Worm (Caenorhabditis elegans): ENCODE measurements around the gene lin-42.

DNA sequence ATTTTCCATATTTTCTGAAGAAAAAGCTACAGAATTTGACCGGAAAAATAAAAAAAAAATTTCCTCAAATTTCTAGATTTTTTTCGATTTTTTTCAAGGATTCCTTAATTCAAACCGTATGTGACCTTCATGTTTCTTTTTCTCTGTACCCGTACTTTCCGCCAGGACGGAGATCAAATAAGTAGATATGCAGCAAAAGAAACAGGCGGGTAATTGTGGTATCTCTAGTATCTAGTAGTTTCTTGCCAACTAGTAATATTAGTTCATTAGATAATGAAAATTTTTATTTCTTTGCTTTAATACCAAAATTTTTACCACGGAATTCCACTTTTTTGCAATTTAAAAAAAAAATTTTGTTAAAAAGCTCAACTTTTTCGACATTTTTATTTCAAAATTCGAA lies 37.5 kb downstream of the lin-42 start:
- TF ChIP-seq rnt-1 (tag; optimal IDR thresholded peaks at IDR 0.05) (no peak), sdc-2 (tag; optimal IDR thresholded peaks at IDR 0.05) (no peak), hlh-13 (GFP tag; optimal IDR thresholded peaks at IDR 0.05) (no peak), pqm-1 (tag; optimal IDR thresholded peaks at IDR 0.05) (no peak), fkh-10 (GFP tag; optimal IDR thresholded peaks at IDR 0.05) (no peak), ama-1 (optimal IDR thresholded peaks at IDR 0.05) (no peak)

Measured in whole organism, late embryonic.